Worm (Caenorhabditis elegans) whole organism, young adult: Measurements from ENCODE around the gene ins-4.

ENCODE experiments used
- Y67H2A.10 ChIP-seq: fragments of 200-800 bp; sonication (Bioruptor generic); conservative IDR thresholded peaks from 2 replicates; pipeline ENCODE4 v1.3.6; 2022; ENCODE audit warnings: missing genetic modification reagents, missing genetic modification characterization, missing compliant biosample characterization
- Y95B8A.8 ChIP-seq: fragments of 200-800 bp; sonication (Bioruptor generic); IDR thresholded peaks from 2 replicates; pipeline ENCODE4 v1.3.6; 2022; ENCODE audit warnings: missing genetic modification reagents, missing genetic modification characterization, missing compliant biosample characterization
- athp-1 ChIP-seq: sonication (generic microtip); optimal IDR thresholded peaks from 2 replicates; lab custom pipeline; 2017; ENCODE audit warnings: mild to moderate bottlenecking, missing genetic modification characterization, missing compliant biosample characterization
- attf-3 ChIP-seq: fragments of 200-800 bp; sonication (Bioruptor generic); conservative IDR thresholded peaks from 2 replicates; pipeline ENCODE4 v1.3.6; 2022; ENCODE audit warnings: missing genetic modification reagents, missing genetic modification characterization, missing compliant biosample characterization
- ccch-3 ChIP-seq: fragments of 200-800 bp; sonication (Bioruptor generic); optimal IDR thresholded peaks from 2 replicates; lab custom pipeline; 2018; ENCODE audit warnings: mild to moderate bottlenecking, missing genetic modification characterization, missing compliant biosample characterization
- cebp-1 ChIP-seq, 2 experiments: fragments of 200-800 bp in 1 of 2; sonication (Bioruptor generic) in 1 of 2; sonication (generic microtip) in 1 of 2; IDR thresholded peaks in 1 of 2; optimal IDR thresholded peaks in 1 of 2; 2 replicates each; pipeline versions ENCODE4 v1.3.6 to Lab custom; 2017 to 2022; ENCODE audit warnings: missing compliant biosample characterization in 2 of 2, missing genetic modification characterization in 2 of 2, mild to moderate bottlenecking in 1 of 2, missing genetic modification reagents in 1 of 2, moderate library complexity in 1 of 2
- ceh-100 ChIP-seq: fragments of 200-800 bp; sonication (Bioruptor generic); IDR thresholded peaks from 2 replicates; pipeline ENCODE4 v1.3.6; 2022; ENCODE audit warnings: missing genetic modification reagents, missing genetic modification characterization, missing compliant biosample characterization
- ceh-58 ChIP-seq: fragments of 200-800 bp; sonication (Bioruptor generic); IDR thresholded peaks from 2 replicates; pipeline ENCODE4 v1.3.6; 2022; ENCODE audit warnings: missing genetic modification characterization, missing compliant biosample characterization
- dpl-1 ChIP-seq: fragments of 150-350 bp; optimal IDR thresholded peaks from 2 replicates; lab custom pipeline; 2014; ENCODE audit warnings: missing biosample characterization, missing genetic modification reagents, missing genetic modification characterization
- efl-1 ChIP-seq: fragments of 150-350 bp; optimal IDR thresholded peaks from 2 replicates; lab custom pipeline; 2014; ENCODE audit warnings: missing biosample characterization, missing genetic modification reagents, missing genetic modification characterization
- ekl-4 ChIP-seq: fragments of 200-800 bp; sonication (Bioruptor generic); IDR thresholded peaks from 2 replicates; pipeline ENCODE4 v1.3.6; 2022; ENCODE audit warnings: missing genetic modification reagents, missing genetic modification characterization, missing compliant biosample characterization
- hmg-1.2 ChIP-seq: fragments of 200-800 bp; sonication (Bioruptor generic); IDR thresholded peaks from 2 replicates; pipeline ENCODE4 v1.3.6; 2022; ENCODE audit warnings: missing genetic modification reagents, missing genetic modification characterization, missing compliant biosample characterization
- hrde-1 ChIP-seq: sonication (generic microtip); optimal IDR thresholded peaks from 2 replicates; lab custom pipeline; 2016; ENCODE audit warnings: missing genetic modification characterization, mild to moderate bottlenecking, missing compliant biosample characterization, moderate library complexity, missing genotype, missing genetic modification reagents, borderline replicate concordance
- ztf-6 ChIP-seq: fragments of 200-800 bp; sonication (Bioruptor generic); IDR thresholded peaks from 2 replicates; pipeline ENCODE4 v1.3.6; 2022; ENCODE audit warnings: missing genetic modification reagents, missing genetic modification characterization, missing compliant biosample characterization

DNA sequence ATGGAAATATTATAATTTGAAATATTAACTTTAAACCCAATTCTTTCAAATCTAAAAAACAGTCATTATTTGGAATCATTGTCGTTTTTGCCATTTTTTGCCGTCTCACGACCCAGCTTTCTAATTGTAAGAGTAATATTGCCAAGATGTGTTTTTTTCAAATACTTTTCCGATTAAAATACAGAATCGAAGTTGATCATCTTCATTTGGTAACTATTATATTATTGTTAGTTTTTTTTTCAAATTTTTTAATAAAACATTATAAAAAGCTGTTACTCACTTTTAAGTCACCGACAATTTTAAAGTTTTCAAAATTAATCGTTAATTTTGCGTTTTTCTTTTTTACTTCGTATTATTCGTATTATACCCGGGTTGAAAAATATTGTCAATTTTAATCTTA, 1.1 kb downstream of the ins-4 start, which contains the start of gene ins-5:
- no peak for TF ChIP-seq ekl-4
- TF ChIP-seq cebp-1 (GFP tag; IDR thresholded peaks at IDR 0.05; lab: Robert Waterston, UW) = no peak
- TF ChIP-seq cebp-1 (tag; optimal IDR thresholded peaks at IDR 0.05; lab: Kevin White, UChicago) = no peak
- TF ChIP-seq ceh-100 (GFP tag; lab: Robert Waterston, UW) = no peak
- TF ChIP-seq ccch-3 = no peak
- TF ChIP-seq efl-1 (GFP tag; lab: Kevin White, UChicago) = no peak
- TF ChIP-seq ceh-58 (GFP tag; lab: Robert Waterston, UW) = no peak
- no peak for TF ChIP-seq Y95B8A.8 (GFP tag; lab: Robert Waterston, UW)
- no peak for TF ChIP-seq Y67H2A.10 (GFP tag; lab: Robert Waterston, UW)
- TF ChIP-seq athp-1 = no peak
- TF ChIP-seq hrde-1 (tag; lab: Kevin White, UChicago) = no peak
- no peak for TF ChIP-seq ztf-6 (GFP tag; lab: Robert Waterston, UW)
- no peak for TF ChIP-seq hmg-1.2
- TF ChIP-seq attf-3 (GFP tag; lab: Robert Waterston, UW) = no peak
- TF ChIP-seq dpl-1 (GFP tag; lab: Kevin White, UChicago) = no peak
